Fruit fly (Drosophila melanogaster) whole organism, embryonic: ENCODE measurements around the gene AP-2mu.

Source experiments
- ATbp ChIP-seq: fragments of 200-800 bp; sonication (Bioruptor generic); optimal IDR thresholded peaks from 2 replicates; lab custom pipeline; 2017; ENCODE audit warnings: missing biosample characterization, mild to moderate bottlenecking, missing genetic modification characterization, missing genetic modification reagents
- Abd-B ChIP-seq: fragments of 200-800 bp; sonication (Bioruptor generic); optimal IDR thresholded peaks from 2 replicates; lab custom pipeline; 2018; ENCODE audit warnings: missing biosample characterization, mild to moderate bottlenecking, missing genetic modification characterization, moderate library complexity
- Blimp-1 ChIP-seq: fragments of 200-800 bp; sonication (Bioruptor generic); optimal IDR thresholded peaks from 3 replicates; lab custom pipeline; 2018; ENCODE audit warnings: missing biosample characterization, missing genetic modification characterization, mild to moderate bottlenecking, moderate library complexity, missing genetic modification reagents
- CG11560 ChIP-seq: fragments of 200-800 bp; sonication (Bioruptor generic); IDR thresholded peaks from 3 replicates; pipeline ENCODE4 v1.3.6; 2022; ENCODE audit warnings: missing biosample characterization, missing genetic modification characterization
- CG11695 ChIP-seq: fragments of 200-800 bp; sonication (Bioruptor generic); IDR thresholded peaks from 3 replicates; pipeline ENCODE4 v1.3.6; 2022; ENCODE audit warnings: missing biosample characterization, missing genetic modification characterization
- CG1233 ChIP-seq: fragments of 200-800 bp; sonication (Bioruptor generic); optimal IDR thresholded peaks from 4 replicates; lab custom pipeline; 2018; ENCODE audit warnings: missing biosample characterization, mild to moderate bottlenecking, missing genetic modification characterization
- CG13287 ChIP-seq: fragments of 200-800 bp; sonication (Bioruptor generic); IDR thresholded peaks from 2 replicates; pipeline ENCODE4 v1.3.6; 2022; ENCODE audit warnings: missing biosample characterization, missing genetic modification characterization; ENCODE audit not compliant: partially characterized antibody
- CG15011 ChIP-seq: fragments of 200-800 bp; sonication (Bioruptor generic); optimal IDR thresholded peaks from 3 replicates; lab custom pipeline; 2018; ENCODE audit warnings: missing biosample characterization, mild to moderate bottlenecking, missing genetic modification characterization
- CG17385 ChIP-seq: fragments of 200-800 bp; sonication (Bioruptor generic); optimal IDR thresholded peaks from 3 replicates; lab custom pipeline; 2018; ENCODE audit warnings: missing biosample characterization, mild to moderate bottlenecking, missing genetic modification characterization
- CG2120 ChIP-seq: fragments of 200-800 bp; sonication (Bioruptor generic); optimal IDR thresholded peaks from 3 replicates; lab custom pipeline; 2016; ENCODE audit warnings: missing biosample characterization, missing genetic modification characterization
- CG31441 ChIP-seq: fragments of 200-800 bp; sonication (Bioruptor generic); IDR thresholded peaks from 2 replicates; pipeline ENCODE4 v1.3.6; 2022; ENCODE audit warnings: missing biosample characterization, missing genetic modification characterization
- CG34376 ChIP-seq: fragments of 200-800 bp; sonication (Bioruptor generic); optimal IDR thresholded peaks from 2 replicates; lab custom pipeline; 2018; ENCODE audit warnings: missing biosample characterization, mild to moderate bottlenecking, missing genetic modification characterization
- CG3995 ChIP-seq: fragments of 200-800 bp; sonication (Bioruptor generic); optimal IDR thresholded peaks from 3 replicates; lab custom pipeline; 2016; ENCODE audit warnings: missing biosample characterization, missing genetic modification characterization
- CG6254 ChIP-seq: fragments of 200-800 bp; sonication (Bioruptor generic); optimal IDR thresholded peaks from 3 replicates; lab custom pipeline; 2017; ENCODE audit warnings: mild to moderate bottlenecking, missing biosample characterization, missing genetic modification reagents, missing genetic modification characterization
- CG6854 ChIP-seq: fragments of 200-800 bp; sonication (Bioruptor generic); optimal IDR thresholded peaks from 3 replicates; lab custom pipeline; 2017; ENCODE audit warnings: missing biosample characterization, mild to moderate bottlenecking, missing genetic modification characterization
- CG7372 ChIP-seq: fragments of 200-800 bp; sonication (Bioruptor generic); IDR thresholded peaks from 2 replicates; pipeline ENCODE4 v1.3.6; 2022; ENCODE audit warnings: missing biosample characterization, missing genetic modification characterization
- CG8944 ChIP-seq: fragments of 200-800 bp; sonication (Bioruptor generic); optimal IDR thresholded peaks from 3 replicates; lab custom pipeline; 2016; ENCODE audit warnings: missing biosample characterization, missing genetic modification characterization
- CG9215 ChIP-seq: fragments of 200-800 bp; sonication (Bioruptor generic); IDR thresholded peaks from 2 replicates; pipeline ENCODE4 v1.3.6; 2022; ENCODE audit warnings: missing biosample characterization, missing genetic modification characterization
- CG9437 ChIP-seq: fragments of 200-800 bp; sonication (Bioruptor generic); optimal IDR thresholded peaks from 2 replicates; lab custom pipeline; 2018; ENCODE audit warnings: missing biosample characterization, mild to moderate bottlenecking, missing genetic modification characterization
- CG9932 ChIP-seq: fragments of 200-800 bp; sonication (Bioruptor generic); IDR thresholded peaks from 2 replicates; pipeline ENCODE4 v1.3.6; 2022; ENCODE audit warnings: missing biosample characterization, missing genetic modification characterization
- Camta ChIP-seq: fragments of 200-800 bp; sonication (Bioruptor generic); optimal IDR thresholded peaks from 2 replicates; lab custom pipeline; 2016; ENCODE audit warnings: missing biosample characterization, missing genetic modification characterization
- CoRest ChIP-seq: fragments of 200-800 bp; sonication (Bioruptor generic); optimal IDR thresholded peaks from 3 replicates; lab custom pipeline; 2018; ENCODE audit warnings: missing biosample characterization, mild to moderate bottlenecking, missing genetic modification characterization, moderate library complexity
- CrebB ChIP-seq: fragments of 200-800 bp; sonication (Bioruptor generic); optimal IDR thresholded peaks from 3 replicates; lab custom pipeline; 2018; ENCODE audit warnings: missing biosample characterization, mild to moderate bottlenecking, missing genetic modification characterization
- Dip2 ChIP-seq: fragments of 200-800 bp; sonication (Bioruptor generic); IDR thresholded peaks from 2 replicates; pipeline ENCODE4 v1.3.6; 2022; ENCODE audit warnings: missing biosample characterization, missing genetic modification characterization
- E2f2 ChIP-seq: fragments of 200-800 bp; sonication (Bioruptor generic); IDR thresholded peaks from 2 replicates; pipeline ENCODE4 v1.3.6; 2022; ENCODE audit warnings: missing biosample characterization, missing genetic modification characterization
- Eip74EF ChIP-seq, 2 experiments: fragments of 200-800 bp in 1 of 2; fragments of >200 bp in 1 of 2; sonication (Bioruptor generic) in 1 of 2; optimal IDR thresholded peaks; 2 replicates each; lab custom pipeline; 2017 to 2019; ENCODE audit warnings: missing biosample characterization in 2 of 2, missing genetic modification characterization in 2 of 2, mild to moderate bottlenecking in 1 of 2, moderate library complexity in 1 of 2
- HmgZ ChIP-seq: fragments of 200-800 bp; sonication (Bioruptor generic); optimal IDR thresholded peaks from 2 replicates; lab custom pipeline; 2018; ENCODE audit warnings: missing biosample characterization, mild to moderate bottlenecking, missing genetic modification characterization
- Hr51 ChIP-seq, 2 experiments: fragments of 200-800 bp; sonication (Bioruptor generic); optimal IDR thresholded peaks; 2 replicates in 1 of 2; 3 replicates in 1 of 2; lab custom pipeline; 2016 to 2018; ENCODE audit warnings: missing biosample characterization in 2 of 2, missing genetic modification characterization in 2 of 2, mild to moderate bottlenecking in 1 of 2, moderate library complexity in 1 of 2
- Lim3 ChIP-seq: fragments of 200-800 bp; sonication (Bioruptor generic); IDR thresholded peaks from 2 replicates; pipeline ENCODE4 v1.3.6; 2022; ENCODE audit warnings: missing biosample characterization, missing genetic modification characterization
- MBD-R2 ChIP-seq: fragments of 200-800 bp; sonication (Bioruptor generic); IDR thresholded peaks from 2 replicates; pipeline ENCODE4 v1.3.6; 2022; ENCODE audit warnings: missing biosample characterization, missing genetic modification characterization
- Med ChIP-seq: fragments of 200-800 bp; sonication (Bioruptor generic); peaks from one replicate; lab custom pipeline; 2016; ENCODE audit warnings: missing biosample characterization, missing genetic modification characterization, mild to moderate bottlenecking, inconsistent platforms, moderate library complexity
- Meics ChIP-seq: fragments of 200-800 bp; sonication (Bioruptor generic); optimal IDR thresholded peaks from 2 replicates; lab custom pipeline; 2017; ENCODE audit warnings: missing biosample characterization, mild to moderate bottlenecking, missing genetic modification characterization
- Oaz ChIP-seq: fragments of 200-800 bp; sonication (Bioruptor generic); IDR thresholded peaks from 2 replicates; pipeline ENCODE4 v1.3.6; 2022; ENCODE audit warnings: missing biosample characterization, missing genetic modification characterization
- PHDP ChIP-seq: fragments of 200-800 bp; sonication (Bioruptor generic); optimal IDR thresholded peaks from 3 replicates; lab custom pipeline; 2018; ENCODE audit warnings: missing biosample characterization, mild to moderate bottlenecking, missing genetic modification characterization, moderate library complexity
- bcd ChIP-seq: fragments of 200-800 bp; sonication (Bioruptor generic); optimal IDR thresholded peaks from 2 replicates; lab custom pipeline; 2017; ENCODE audit warnings: missing biosample characterization, mild to moderate bottlenecking, missing genetic modification characterization
- caup ChIP-seq: fragments of 200-800 bp; sonication (Bioruptor generic); optimal IDR thresholded peaks from 3 replicates; lab custom pipeline; 2017; ENCODE audit warnings: missing biosample characterization, mild to moderate bottlenecking, missing genetic modification characterization, moderate library complexity; ENCODE audit not compliant: severe bottlenecking
- fru ChIP-seq: fragments of >200 bp; optimal IDR thresholded peaks from 2 replicates; lab custom pipeline; 2017
- gro ChIP-seq: fragments of 200-800 bp; sonication (Bioruptor generic); optimal IDR thresholded peaks from 2 replicates; lab custom pipeline; 2016; ENCODE audit warnings: missing biosample characterization, missing genetic modification characterization
- her ChIP-seq: fragments of 200-800 bp; sonication (Bioruptor generic); optimal IDR thresholded peaks from 2 replicates; lab custom pipeline; 2016; ENCODE audit warnings: missing biosample characterization, missing genetic modification characterization
- nerfin-1 ChIP-seq: fragments of 200-800 bp; sonication (Bioruptor generic); optimal IDR thresholded peaks from 3 replicates; lab custom pipeline; 2019; ENCODE audit warnings: missing biosample characterization, mild to moderate bottlenecking, missing genetic modification characterization, moderate library complexity
- oc ChIP-seq: fragments of 200-800 bp; sonication (Bioruptor generic); optimal IDR thresholded peaks from 2 replicates; lab custom pipeline; 2018; ENCODE audit warnings: missing biosample characterization, mild to moderate bottlenecking, missing genetic modification characterization, moderate library complexity
- odd ChIP-seq: fragments of 200-800 bp; sonication (Bioruptor generic); optimal IDR thresholded peaks from 2 replicates; lab custom pipeline; 2017; ENCODE audit warnings: missing biosample characterization, mild to moderate bottlenecking, missing genetic modification characterization
- pfk ChIP-seq: fragments of 200-800 bp; sonication (Bioruptor generic); optimal IDR thresholded peaks from 2 replicates; lab custom pipeline; 2018; ENCODE audit warnings: missing biosample characterization, mild to moderate bottlenecking, missing genetic modification characterization, moderate library complexity
- pnt ChIP-seq: fragments of 200-800 bp; sonication (Bioruptor generic); optimal IDR thresholded peaks from 3 replicates; lab custom pipeline; 2016; ENCODE audit warnings: missing biosample characterization, missing genetic modification characterization
- scrt ChIP-seq: fragments of 200-800 bp; sonication (Bioruptor generic); optimal IDR thresholded peaks from 2 replicates; lab custom pipeline; 2018; ENCODE audit warnings: missing biosample characterization, mild to moderate bottlenecking, missing genetic modification characterization, moderate library complexity
- seq ChIP-seq: fragments of 200-800 bp; sonication (Bioruptor generic); IDR thresholded peaks from 2 replicates; pipeline ENCODE4 v1.3.6; 2022; ENCODE audit warnings: missing biosample characterization, missing genetic modification characterization
- sob ChIP-seq: fragments of 200-800 bp; sonication (Bioruptor generic); IDR thresholded peaks from 2 replicates; pipeline ENCODE4 v1.3.6; 2022; ENCODE audit warnings: missing biosample characterization, missing genetic modification characterization
- toy ChIP-seq: fragments of 200-800 bp; sonication (Bioruptor generic); IDR thresholded peaks from 2 replicates; pipeline ENCODE4 v1.3.6; 2022; ENCODE audit warnings: missing biosample characterization, missing genetic modification characterization
- wek ChIP-seq: fragments of 200-800 bp; sonication (Bioruptor generic); optimal IDR thresholded peaks from 3 replicates; lab custom pipeline; 2018; ENCODE audit warnings: missing biosample characterization, mild to moderate bottlenecking, missing genetic modification characterization, moderate library complexity
- zfh1 ChIP-seq: fragments of 200-800 bp; sonication (Bioruptor generic); IDR thresholded peaks from 3 replicates; pipeline ENCODE4 v1.3.6; 2022; ENCODE audit warnings: missing biosample characterization, missing genetic modification characterization

The AP-2mu gene

dm6 chr3R:22464611-22465113 lies 2.4 kb downstream of the AP-2mu start, which contains the start of gene CG7054 (continued):
- TF ChIP-seq pfk (GFP tag; lab: Kevin White, UChicago): no peak
- TF ChIP-seq CG34376: peak; percentile 91
- peak; percentile 56 for TF ChIP-seq HmgZ (tag; lab: Kevin White, UChicago)
- peak; percentile 6 for TF ChIP-seq CG6254 (GFP tag; lab: Kevin White, UChicago)
- TF ChIP-seq nerfin-1 (tag; lab: Kevin White, UChicago): no peak
- peak; percentile 48 for TF ChIP-seq CG2120 (GFP tag; lab: Kevin White, UChicago)
- no peak for TF ChIP-seq toy (GFP tag; lab: Robert Waterston, UW)
- TF ChIP-seq bcd (GFP tag; lab: Kevin White, UChicago): no peak
- 0 out of 2 replicates have a peak, but pooled peaks have one; percentile 12 for TF ChIP-seq CG31441 (GFP tag; lab: Robert Waterston, UW)
- no peak for TF ChIP-seq Lim3
- peak in 1 of 2 experiments; percentile 44 for TF ChIP-seq Hr51 (GFP tag; optimal IDR thresholded peaks at IDR 0.05; lab: Kevin White, UChicago)
- peak; percentile 35 for TF ChIP-seq CoRest
- peak; percentile 51 for TF ChIP-seq PHDP
- TF ChIP-seq CG8944: no peak
- TF ChIP-seq Med (GFP tag; lab: Kevin White, UChicago): peak; percentile 74
- TF ChIP-seq Abd-B (GFP tag; lab: Kevin White, UChicago): peak; percentile 32
- TF ChIP-seq Meics: peak; percentile 36
- no peak for TF ChIP-seq fru (lab: Kevin White, UChicago)
- TF ChIP-seq CG9215 (GFP tag; lab: Robert Waterston, UW): no peak
- peak; percentile 20 for TF ChIP-seq CG17385 (GFP tag; lab: Kevin White, UChicago)
- no peak for TF ChIP-seq Dip2 (GFP tag; lab: Robert Waterston, UW)
- no peak for TF ChIP-seq Blimp-1
- TF ChIP-seq zfh1 (GFP tag; lab: Robert Waterston, UW): no peak
- no peak for TF ChIP-seq CG9437 (GFP tag; lab: Kevin White, UChicago)
- TF ChIP-seq sob (GFP tag; lab: Robert Waterston, UW): peak; percentile 22; the same call in 1 of the 2 replicates
- peak; percentile 9 for TF ChIP-seq wek (GFP tag; lab: Kevin White, UChicago)
- peak in 1 of 2 experiments; percentile 43 for TF ChIP-seq Eip74EF (GFP tag; optimal IDR thresholded peaks at IDR 0.05; lab: Kevin White, UChicago)
- peak; percentile 1 for TF ChIP-seq CG3995 (GFP tag; lab: Kevin White, UChicago)
- TF ChIP-seq CG6854 (GFP tag; lab: Kevin White, UChicago): peak; percentile 17
- 0 out of 3 replicates have a peak, but pooled peaks have one; percentile 24 for TF ChIP-seq CG11695
- peak; percentile 34 for TF ChIP-seq gro
- TF ChIP-seq CG15011 (GFP tag; lab: Kevin White, UChicago): no peak
- no peak for TF ChIP-seq MBD-R2 (GFP tag; lab: Robert Waterston, UW)
- TF ChIP-seq Oaz: no peak
- 0 out of 2 replicates have a peak, but pooled peaks have one; percentile 38 for TF ChIP-seq CG7372
- TF ChIP-seq CrebB (tag; lab: Kevin White, UChicago): peak; percentile 37
- peak; percentile 63 for TF ChIP-seq caup (GFP tag; lab: Kevin White, UChicago)
- TF ChIP-seq CG11560 (tag; lab: Robert Waterston, UW): no peak
- no peak for TF ChIP-seq scrt (GFP tag; lab: Kevin White, UChicago)
- peak; percentile 32 for TF ChIP-seq ATbp (GFP tag; lab: Kevin White, UChicago)
- TF ChIP-seq Camta (GFP tag; lab: Kevin White, UChicago): no peak
- TF ChIP-seq CG1233 (GFP tag; lab: Kevin White, UChicago): peak; percentile 13
- TF ChIP-seq odd: peak; percentile 42
- TF ChIP-seq E2f2: peak; percentile 29; the same call in 1 of the 2 replicates
- TF ChIP-seq CG9932 (GFP tag; lab: Robert Waterston, UW): peak; percentile 41
- TF ChIP-seq pnt (GFP tag; lab: Kevin White, UChicago): no peak
- TF ChIP-seq seq (GFP tag; lab: Robert Waterston, UW): no peak
- no peak for TF ChIP-seq her
- peak; percentile 9 for TF ChIP-seq oc (tag; lab: Kevin White, UChicago)
- TF ChIP-seq CG13287 (GFP tag; lab: Robert Waterston, UW): peak; percentile 37; the same call in 1 of the 2 replicates
